Worm (Caenorhabditis elegans) whole organism, mixed stage, embryonic: ENCODE results near the gene mrps-17.

Source experiments
- ceh-39 ChIP-seq: fragments of 150-350 bp; optimal IDR thresholded peaks from 2 replicates; lab custom pipeline; 2014; ENCODE audit warnings: missing biosample characterization, missing genetic modification characterization
- elt-3 ChIP-seq: fragments of 150-350 bp; optimal IDR thresholded peaks from 2 replicates; lab custom pipeline; 2014; ENCODE audit warnings: missing biosample characterization, missing genetic modification characterization
- lin-13 ChIP-seq: fragments of 150-350 bp; optimal IDR thresholded peaks from 2 replicates; lab custom pipeline; 2014; ENCODE audit warnings: missing biosample characterization, missing genetic modification characterization
- lsy-2 ChIP-seq: fragments of 150-350 bp; optimal IDR thresholded peaks from 2 replicates; lab custom pipeline; 2014; ENCODE audit warnings: missing biosample characterization, missing genetic modification characterization
- mls-2 ChIP-seq: sonication (generic microtip); optimal IDR thresholded peaks from 2 replicates; lab custom pipeline; 2016; ENCODE audit warnings: mild to moderate bottlenecking, missing genetic modification characterization, moderate library complexity, missing compliant biosample characterization
- nhr-12 ChIP-seq: fragments of 150-350 bp; optimal IDR thresholded peaks from 2 replicates; lab custom pipeline; 2014; ENCODE audit warnings: missing biosample characterization, missing genetic modification characterization
- nhr-237 ChIP-seq: fragments of 150-350 bp; optimal IDR thresholded peaks from 2 replicates; lab custom pipeline; 2014; ENCODE audit warnings: missing biosample characterization, missing genetic modification characterization
- snpc-4 ChIP-seq: fragments of 150-350 bp; optimal IDR thresholded peaks from 2 replicates; lab custom pipeline; 2014; ENCODE audit warnings: missing biosample characterization, missing genetic modification characterization
- unc-120 ChIP-seq: sonication (generic microtip); optimal IDR thresholded peaks from 2 replicates; lab custom pipeline; 2017; ENCODE audit warnings: missing genetic modification characterization, missing compliant biosample characterization; ENCODE audit not compliant: poor library complexity, severe bottlenecking
- unc-62 ChIP-seq: fragments of 150-350 bp; optimal IDR thresholded peaks from 2 replicates; lab custom pipeline; 2014; ENCODE audit warnings: missing biosample characterization, missing genetic modification reagents, missing genetic modification characterization

- no peak for TF ChIP-seq unc-120 (tag; lab: Kevin White, UChicago)
- TF ChIP-seq nhr-237, result no peak
- TF ChIP-seq mls-2 (tag; lab: Kevin White, UChicago), result no peak
- no peak for TF ChIP-seq unc-62 (GFP tag; lab: Kevin White, UChicago)
- TF ChIP-seq lin-13 (tag; lab: Kevin White, UChicago), result no peak
- TF ChIP-seq elt-3 (tag; lab: Kevin White, UChicago), result no peak
- TF ChIP-seq lsy-2 (tag; lab: Kevin White, UChicago), result no peak
- no peak for TF ChIP-seq snpc-4 (tag; lab: Kevin White, UChicago)
- TF ChIP-seq nhr-12 (tag; lab: Kevin White, UChicago), result no peak
- TF ChIP-seq ceh-39, result no peak
Measured at ce11 chrIII:6463679-6464078, 32.1 kb upstream of the mrps-17 start, which contains the start of gene dlc-1.
